Fruit fly (Drosophila melanogaster) whole organism, prepupa: ENCODE measurements around the gene CG43402.

ENCODE experiments used
- Blimp-1 ChIP-seq: fragments of 200-800 bp; sonication (Bioruptor generic); optimal IDR thresholded peaks from 3 replicates; lab custom pipeline; 2017; ENCODE audit warnings: missing biosample characterization, missing genetic modification characterization, mild to moderate bottlenecking, moderate library complexity, missing genetic modification reagents
- CG10669 ChIP-seq: fragments of 200-800 bp; sonication (Bioruptor generic); optimal IDR thresholded peaks from 3 replicates; lab custom pipeline; 2018; ENCODE audit warnings: missing biosample characterization, mild to moderate bottlenecking, missing genetic modification characterization, moderate library complexity
- CG11902 ChIP-seq: fragments of 200-800 bp; sonication (Bioruptor generic); optimal IDR thresholded peaks from 3 replicates; lab custom pipeline; 2016; ENCODE audit warnings: missing biosample characterization, missing genetic modification characterization
- CG3032 ChIP-seq: fragments of 200-800 bp; optimal IDR thresholded peaks from 2 replicates; lab custom pipeline; 2019; ENCODE audit warnings: missing biosample characterization, mild to moderate bottlenecking, missing genetic modification characterization, moderate library complexity
- CG3919 ChIP-seq: fragments of 200-800 bp; sonication (Bioruptor generic); optimal IDR thresholded peaks from 3 replicates; lab custom pipeline; 2016; ENCODE audit warnings: missing biosample characterization, missing genetic modification characterization
- CG4318 ChIP-seq: fragments of 200-800 bp; sonication (Bioruptor generic); optimal IDR thresholded peaks from 3 replicates; lab custom pipeline; 2017; ENCODE audit warnings: missing biosample characterization, mild to moderate bottlenecking, missing genetic modification characterization
- CG6276 ChIP-seq: fragments of 200-800 bp; sonication (Bioruptor generic); optimal IDR thresholded peaks from 2 replicates; lab custom pipeline; 2017; ENCODE audit warnings: missing biosample characterization, mild to moderate bottlenecking, missing genetic modification characterization
- CG6792 ChIP-seq: fragments of 200-800 bp; sonication (Bioruptor generic); optimal IDR thresholded peaks from 3 replicates; lab custom pipeline; 2016; ENCODE audit warnings: missing biosample characterization, missing genetic modification characterization
- CG6808 ChIP-seq: fragments of 200-800 bp; sonication (Bioruptor generic); optimal IDR thresholded peaks from 3 replicates; lab custom pipeline; 2017; ENCODE audit warnings: missing biosample characterization, missing genetic modification characterization, mild to moderate bottlenecking, moderate library complexity, missing genetic modification reagents
- CG6854 ChIP-seq: fragments of 200-800 bp; sonication (Bioruptor generic); optimal IDR thresholded peaks from 2 replicates; lab custom pipeline; 2017; ENCODE audit warnings: missing biosample characterization, mild to moderate bottlenecking, missing genetic modification characterization
- CG8119 ChIP-seq: fragments of 200-800 bp; sonication (Bioruptor generic); IDR thresholded peaks from 3 replicates; pipeline ENCODE4 v1.3.6; 2022; ENCODE audit warnings: missing biosample characterization, missing genetic modification characterization
- CG8319 ChIP-seq: fragments of 200-800 bp; sonication (Bioruptor generic); optimal IDR thresholded peaks from 3 replicates; lab custom pipeline; 2016; ENCODE audit warnings: missing biosample characterization, missing genetic modification characterization
- CG8632 ChIP-seq: fragments of 200-800 bp; sonication (Bioruptor generic); optimal IDR thresholded peaks from 3 replicates; lab custom pipeline; 2016; ENCODE audit warnings: missing biosample characterization, missing genetic modification characterization
- Eip75B ChIP-seq: fragments of 200-800 bp; sonication (Bioruptor generic); optimal IDR thresholded peaks from 3 replicates; lab custom pipeline; 2016; ENCODE audit warnings: missing biosample characterization, missing genetic modification characterization
- Eip78C ChIP-seq: fragments of 200-800 bp; sonication (Bioruptor generic); peaks from one replicate; lab custom pipeline; 2016; ENCODE audit warnings: missing biosample characterization, missing genetic modification characterization
- Eip93F ChIP-seq: fragments of 200-800 bp; sonication (Bioruptor generic); optimal IDR thresholded peaks from 2 replicates; lab custom pipeline; 2016; ENCODE audit warnings: missing biosample characterization, mild to moderate bottlenecking, missing genetic modification characterization
- Ets21C ChIP-seq: fragments of 200-800 bp; sonication (Bioruptor generic); optimal IDR thresholded peaks from 3 replicates; lab custom pipeline; 2016; ENCODE audit warnings: missing biosample characterization, missing genetic modification characterization
- Ets96B ChIP-seq: fragments of 200-800 bp; optimal IDR thresholded peaks from 2 replicates; lab custom pipeline; 2019; ENCODE audit warnings: missing biosample characterization, mild to moderate bottlenecking, missing genetic modification characterization, moderate library complexity
- Gug ChIP-seq: fragments of 200-800 bp; sonication (Bioruptor generic); IDR thresholded peaks from 2 replicates; pipeline ENCODE4 v1.3.6; 2022; ENCODE audit warnings: missing biosample characterization, missing genetic modification characterization
- Hr38 ChIP-seq: sonication (Bioruptor generic); optimal IDR thresholded peaks from 2 replicates; lab custom pipeline; 2016; ENCODE audit warnings: missing biosample characterization, missing genetic modification characterization
- Hr39 ChIP-seq: fragments of 200-800 bp; sonication (Bioruptor generic); optimal IDR thresholded peaks from 2 replicates; lab custom pipeline; 2016; ENCODE audit warnings: missing biosample characterization, missing genetic modification characterization
- Hr4 ChIP-seq: fragments of 200-800 bp; sonication (Bioruptor generic); optimal IDR thresholded peaks from 3 replicates; lab custom pipeline; 2016; ENCODE audit warnings: missing biosample characterization, missing genetic modification characterization
- Lpt ChIP-seq: fragments of 200-800 bp; sonication (Bioruptor generic); optimal IDR thresholded peaks from 3 replicates; lab custom pipeline; 2016; ENCODE audit warnings: missing biosample characterization, missing genetic modification characterization
- Met ChIP-seq: fragments of 200-800 bp; sonication (Bioruptor generic); optimal IDR thresholded peaks from 3 replicates; lab custom pipeline; 2016; ENCODE audit warnings: missing biosample characterization, missing genetic modification characterization
- Smox ChIP-seq: fragments of 200-800 bp; sonication (Bioruptor generic); optimal IDR thresholded peaks from 3 replicates; lab custom pipeline; 2016; ENCODE audit warnings: missing biosample characterization, missing genetic modification characterization
- Sox102F ChIP-seq: fragments of 200-800 bp; sonication (Bioruptor generic); optimal IDR thresholded peaks from 2 replicates; lab custom pipeline; 2016; ENCODE audit warnings: missing biosample characterization, mild to moderate bottlenecking, missing genetic modification characterization
- acj6 ChIP-seq: fragments of 200-800 bp; sonication (Bioruptor generic); optimal IDR thresholded peaks from 3 replicates; lab custom pipeline; 2016; ENCODE audit warnings: missing biosample characterization, missing genetic modification characterization
- cyc ChIP-seq: fragments of 200-800 bp; sonication (Bioruptor generic); optimal IDR thresholded peaks from 3 replicates; lab custom pipeline; 2016; ENCODE audit warnings: missing biosample characterization, missing genetic modification characterization
- dac ChIP-seq: fragments of 200-800 bp; sonication (Bioruptor generic); optimal IDR thresholded peaks from 2 replicates; lab custom pipeline; 2017; ENCODE audit warnings: missing biosample characterization, mild to moderate bottlenecking, missing genetic modification characterization
- dsx ChIP-seq: fragments of 200-800 bp; optimal IDR thresholded peaks from 3 replicates; lab custom pipeline; 2019; ENCODE audit warnings: missing biosample characterization, mild to moderate bottlenecking, missing genetic modification characterization, moderate library complexity; ENCODE audit not compliant: poor library complexity, severe bottlenecking
- eg ChIP-seq: fragments of 200-800 bp; sonication (Bioruptor generic); IDR thresholded peaks from 3 replicates; pipeline ENCODE4 v1.3.6; 2022; ENCODE audit warnings: missing biosample characterization, missing genetic modification characterization
- fd59A ChIP-seq: fragments of 200-800 bp; sonication (Bioruptor generic); optimal IDR thresholded peaks from 2 replicates; lab custom pipeline; 2017; ENCODE audit warnings: missing biosample characterization, mild to moderate bottlenecking, missing genetic modification characterization, missing genetic modification reagents
- fd85E ChIP-seq: fragments of 200-800 bp; sonication (Bioruptor generic); optimal IDR thresholded peaks from 3 replicates; lab custom pipeline; 2016; ENCODE audit warnings: missing biosample characterization, missing genetic modification characterization
- fkh ChIP-seq: fragments of 200-800 bp; sonication (Bioruptor generic); optimal IDR thresholded peaks from 3 replicates; lab custom pipeline; 2017; ENCODE audit warnings: missing biosample characterization, mild to moderate bottlenecking, missing genetic modification characterization, moderate library complexity
- lz ChIP-seq: fragments of 200-800 bp; sonication (Bioruptor generic); optimal IDR thresholded peaks from 3 replicates; lab custom pipeline; 2016; ENCODE audit warnings: missing biosample characterization, missing genetic modification characterization
- pdm3 ChIP-seq: fragments of 200-800 bp; sonication (Bioruptor generic); optimal IDR thresholded peaks from 3 replicates; lab custom pipeline; 2016; ENCODE audit warnings: missing biosample characterization, missing genetic modification characterization
- salr ChIP-seq, 2 experiments: fragments of 200-800 bp; sonication (Bioruptor generic); optimal IDR thresholded peaks; 3 replicates each; lab custom pipeline; 2016 to 2018; ENCODE audit warnings: missing biosample characterization in 2 of 2, missing genetic modification characterization in 2 of 2, mild to moderate bottlenecking in 1 of 2
- spab ChIP-seq: fragments of 200-800 bp; sonication (Bioruptor generic); optimal IDR thresholded peaks from 2 replicates; lab custom pipeline; 2017; ENCODE audit warnings: missing biosample characterization, mild to moderate bottlenecking, missing genetic modification characterization, missing genetic modification reagents
- ss ChIP-seq, 2 experiments: fragments of 200-800 bp; sonication (Bioruptor generic); optimal IDR thresholded peaks; 2 replicates in 1 of 2; 3 replicates in 1 of 2; lab custom pipeline; 2017 to 2018; ENCODE audit warnings: mild to moderate bottlenecking in 2 of 2, missing biosample characterization in 2 of 2, missing genetic modification characterization in 2 of 2, moderate library complexity in 1 of 2
- topi ChIP-seq: fragments of 200-800 bp; sonication (Bioruptor generic); optimal IDR thresholded peaks from 3 replicates; lab custom pipeline; 2016; ENCODE audit warnings: missing biosample characterization, missing genetic modification characterization
- vri ChIP-seq: fragments of 200-800 bp; sonication (Bioruptor generic); optimal IDR thresholded peaks from 3 replicates; lab custom pipeline; 2016; ENCODE audit warnings: missing biosample characterization, mild to moderate bottlenecking, missing genetic modification characterization

The CG43402 gene

DNA sequence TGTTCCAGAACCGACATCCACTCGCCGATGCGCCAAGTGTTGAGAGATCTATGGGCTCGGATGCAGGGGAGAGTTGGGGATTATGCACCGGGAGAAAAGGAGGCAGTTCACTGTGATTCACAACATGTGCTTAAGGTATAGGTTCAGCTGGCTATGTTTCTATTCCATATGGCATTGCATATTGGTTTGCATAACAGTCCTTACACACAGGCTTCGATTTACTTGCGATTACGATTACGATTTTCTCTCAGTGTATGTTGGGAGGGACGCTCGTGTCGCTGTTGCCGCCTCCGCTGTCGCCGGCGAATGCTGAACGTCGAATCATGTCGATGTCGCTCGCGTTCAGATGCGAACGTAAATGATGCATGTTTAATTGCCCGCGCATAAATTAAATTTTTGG is 8.7 kb upstream of the CG43402 start (continued):
- TF ChIP-seq topi (GFP tag; lab: Kevin White, UChicago) (no peak), Eip93F (no peak), pdm3 (peak; percentile 87), ss (GFP tag; optimal IDR thresholded peaks at IDR 0.05; lab: Kevin White, UChicago) (no peak), acj6 (no peak), CG8119 (peak; percentile 77), Ets96B (tag; lab: Kevin White, UChicago) (no peak), CG10669 (GFP tag; lab: Kevin White, UChicago) (peak; percentile 91), CG11902 (GFP tag; lab: Kevin White, UChicago) (no peak), Eip78C (GFP tag; lab: Kevin White, UChicago) (no peak), Hr38 (GFP tag; lab: Kevin White, UChicago) (no peak), CG6276 (peak; percentile 63), salr (GFP tag; optimal IDR thresholded peaks at IDR 0.05; lab: Kevin White, UChicago) (peak in 1 of 2 experiments; percentile 58), Eip75B (GFP tag; lab: Kevin White, UChicago) (peak; percentile 91), fd59A (GFP tag; lab: Kevin White, UChicago) (peak; percentile 85), fd85E (peak; percentile 50), dsx (no peak), Blimp-1 (peak; percentile 62), CG6854 (peak; percentile 49), fkh (GFP tag; lab: Kevin White, UChicago) (no peak), CG3919 (GFP tag; lab: Kevin White, UChicago) (no peak), spab (GFP tag; lab: Kevin White, UChicago) (peak; percentile 90), CG6792 (GFP tag; lab: Kevin White, UChicago) (peak; percentile 73), CG8319 (GFP tag; lab: Kevin White, UChicago) (peak; percentile 90), Hr4 (GFP tag; lab: Kevin White, UChicago) (peak; percentile 82), Sox102F (GFP tag; lab: Kevin White, UChicago) (peak; percentile 82), CG4318 (GFP tag; lab: Kevin White, UChicago) (no peak), Gug (GFP tag; lab: Robert Waterston, UW) (peak; percentile 74), Met (GFP tag; lab: Kevin White, UChicago) (peak; percentile 89), cyc (GFP tag; lab: Kevin White, UChicago) (no peak), Hr39 (GFP tag; lab: Kevin White, UChicago) (peak; percentile 19)

DNA sequence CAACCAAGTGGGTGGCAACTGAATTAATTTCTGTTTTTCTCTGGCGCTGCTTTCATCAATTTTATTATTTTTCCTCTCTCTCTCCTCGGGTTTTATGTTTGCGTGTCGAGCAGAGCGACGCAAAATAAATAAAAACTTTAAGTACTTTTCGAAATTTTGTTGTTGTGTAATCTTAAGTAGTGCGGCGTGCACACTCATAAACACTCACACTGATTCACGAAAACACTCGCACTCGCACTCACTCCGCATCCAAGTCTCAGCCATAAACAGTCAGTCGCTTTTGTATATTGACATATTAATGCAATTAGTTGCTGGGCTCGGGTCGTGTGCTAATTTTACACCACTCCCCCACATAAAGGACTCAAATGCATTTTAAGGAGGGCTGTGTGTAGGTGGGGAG is 7.5 kb upstream of the CG43402 start:
- no peak for TF ChIP-seq CG6854
- peak; percentile 39 for TF ChIP-seq Eip78C (GFP tag; lab: Kevin White, UChicago)

DNA sequence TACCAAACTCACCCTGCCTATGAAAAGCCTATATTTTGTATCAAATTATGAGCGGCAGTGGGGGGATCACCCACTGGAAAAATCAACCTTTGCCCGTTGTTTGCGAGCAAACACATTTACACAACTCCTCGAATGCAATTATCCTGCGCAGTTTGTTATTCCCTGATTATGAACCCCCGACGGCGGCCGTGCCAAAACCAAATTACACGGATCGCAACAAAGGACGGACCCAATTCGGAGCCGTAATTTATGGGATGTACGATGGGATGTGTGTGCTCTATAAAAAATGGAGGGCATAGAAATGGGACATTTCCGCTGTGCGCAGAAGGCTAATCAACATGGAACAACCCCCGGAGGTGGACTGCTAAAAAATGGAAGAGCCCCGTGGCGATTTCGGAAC is 6.9 kb upstream of the CG43402 start:
- TF ChIP-seq CG6808 (GFP tag; lab: Kevin White, UChicago) (no peak), CG8319 (GFP tag; lab: Kevin White, UChicago) (no peak), Blimp-1 (no peak), CG3032 (tag; lab: Kevin White, UChicago) (no peak), pdm3 (no peak), Eip93F (no peak), lz (GFP tag; lab: Kevin White, UChicago) (no peak), cyc (GFP tag; lab: Kevin White, UChicago) (no peak)

DNA sequence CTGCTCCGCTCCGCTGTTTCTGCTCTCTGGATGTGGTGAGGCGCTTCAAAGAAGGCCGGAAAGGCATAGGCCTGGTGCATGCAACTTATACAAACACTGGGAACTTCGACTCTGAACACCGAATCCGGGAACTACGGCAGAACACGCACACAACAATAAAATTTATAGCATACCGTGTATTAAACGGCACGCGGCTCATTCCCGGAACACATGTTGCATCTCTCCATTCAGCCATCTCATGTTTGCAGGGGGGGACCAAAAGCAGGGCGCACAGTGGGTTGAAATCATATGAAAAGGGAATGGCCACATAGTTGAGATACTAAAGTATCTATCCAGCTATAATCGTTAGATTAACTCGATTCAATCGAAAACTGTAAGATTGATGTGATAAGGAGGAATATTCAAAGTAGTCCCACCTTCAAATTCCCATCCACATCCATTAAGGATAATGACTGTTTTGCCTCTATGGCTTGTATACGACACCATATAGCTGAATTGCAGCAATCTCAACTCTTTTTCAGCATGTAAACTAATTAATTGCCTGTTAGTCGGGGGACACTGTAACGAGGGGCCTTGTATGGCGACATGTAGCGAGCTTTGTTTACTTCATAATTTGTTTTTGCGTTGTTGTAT is 2.5 kb upstream of the CG43402 start:
- TF ChIP-seq Eip93F (no peak), lz (GFP tag; lab: Kevin White, UChicago) (peak; percentile 72), CG3032 (tag; lab: Kevin White, UChicago) (peak; percentile 70), fd59A (GFP tag; lab: Kevin White, UChicago) (peak; percentile 75), CG6808 (GFP tag; lab: Kevin White, UChicago) (peak; percentile 82), CG3919 (GFP tag; lab: Kevin White, UChicago) (peak; percentile 74), CG6854 (peak; percentile 21), Hr4 (GFP tag; lab: Kevin White, UChicago) (peak; percentile 56), CG8632 (peak; percentile 76), Ets21C (peak; percentile 65), Gug (GFP tag; lab: Robert Waterston, UW) (0 out of 2 replicates have a peak, but pooled peaks have one; percentile 15), vri (peak; percentile 15), Smox (GFP tag; lab: Kevin White, UChicago) (peak; percentile 66), cyc (GFP tag; lab: Kevin White, UChicago) (peak; percentile 63), Blimp-1 (peak; percentile 4), Met (GFP tag; lab: Kevin White, UChicago) (peak; percentile 77), CG8119 (peak; percentile 72), Eip75B (GFP tag; lab: Kevin White, UChicago) (peak; percentile 51), eg (GFP tag; lab: Robert Waterston, UW) (0 out of 3 replicates have a peak, but pooled peaks have one; percentile 7), CG6792 (GFP tag; lab: Kevin White, UChicago) (peak; percentile 79), Hr39 (GFP tag; lab: Kevin White, UChicago) (peak; percentile 71), Ets96B (tag; lab: Kevin White, UChicago) (peak; percentile 77), Lpt (GFP tag; lab: Kevin White, UChicago) (peak; percentile 51), salr (GFP tag; optimal IDR thresholded peaks at IDR 0.05; lab: Kevin White, UChicago) (peak; percentile 53 to 78), dac (peak; percentile 62)
